Worm (Caenorhabditis elegans) whole organism, L4/young adult: ENCODE results near the gene set-25.

Source experiments
- W03F9.2 ChIP-seq: fragments of 150-350 bp; optimal IDR thresholded peaks from 2 replicates; lab custom pipeline; 2014; ENCODE audit warnings: missing biosample characterization, missing genetic modification characterization
- him-1 ChIP-seq: sonication (generic microtip); optimal IDR thresholded peaks from 2 replicates; lab custom pipeline; 2016; ENCODE audit warnings: missing genotype, missing genetic modification reagents, missing genetic modification characterization, missing compliant biosample characterization

ce11 chrIII:13267046-13267445 lies 25.8 kb downstream of the set-25 start:
- TF ChIP-seq W03F9.2 (no peak), him-1 (no peak)
